Worm (Caenorhabditis elegans) whole organism, early embryonic: ENCODE data around the gene lin-49.

Experiments
- B0310.2 ChIP-seq: sonication (generic microtip); optimal IDR thresholded peaks from 2 replicates; lab custom pipeline; 2016; ENCODE audit warnings: mild to moderate bottlenecking, missing genetic modification characterization, missing compliant biosample characterization
- ama-1 ChIP-seq: fragments of 150-350 bp; optimal IDR thresholded peaks from 2 replicates; lab custom pipeline; 2014
- ceh-13 ChIP-seq: fragments of 200-800 bp; sonication (Bioruptor generic); optimal IDR thresholded peaks from 2 replicates; lab custom pipeline; 2018; ENCODE audit warnings: mild to moderate bottlenecking, missing genetic modification characterization, missing compliant biosample characterization
- hmg-4 ChIP-seq: fragments of 200-800 bp; sonication (Bioruptor generic); optimal IDR thresholded peaks from 2 replicates; lab custom pipeline; 2018; ENCODE audit warnings: mild to moderate bottlenecking, missing genetic modification characterization, missing compliant biosample characterization
- scrt-1 ChIP-seq: fragments of 200-800 bp; sonication (Bioruptor generic); IDR thresholded peaks from 2 replicates; pipeline ENCODE4 v1.3.6; 2022; ENCODE audit warnings: missing genetic modification characterization, missing compliant biosample characterization

- TF ChIP-seq ceh-13 (GFP tag; lab: Kevin White, UChicago) (no peak), ama-1 (no peak), hmg-4 (no peak), scrt-1 (GFP tag; lab: Robert Waterston, UW) (no peak), B0310.2 (tag; lab: Kevin White, UChicago) (no peak)
Observed at ce11 chrIV:8617047-8617446, 3.4 kb upstream of the lin-49 start, which contains the start of the genes F42A9.7 and F42A9.3.
